Worm (Caenorhabditis elegans) whole organism, L2 larva: ENCODE data around the gene dhhc-4.

ENCODE experiments used
- aly-2 ChIP-seq: fragments of 150-350 bp; optimal IDR thresholded peaks from 2 replicates; lab custom pipeline; 2014; ENCODE audit warnings: missing biosample characterization, missing genetic modification characterization
- ama-1 ChIP-seq: fragments of 150-350 bp; optimal IDR thresholded peaks from 2 replicates; lab custom pipeline; 2018; ENCODE audit warnings: inconsistent platforms
- egl-27 ChIP-seq: sonication (generic microtip); optimal IDR thresholded peaks from 3 replicates; lab custom pipeline; 2017; ENCODE audit warnings: missing biosample characterization, missing genetic modification reagents, missing genetic modification characterization
- lin-11 ChIP-seq: fragments of 150-350 bp; sonication (generic microtip); optimal IDR thresholded peaks from 2 replicates; lab custom pipeline; 2014; ENCODE audit warnings: missing biosample characterization, missing genetic modification characterization, inconsistent platforms, mixed read lengths
- lin-13 ChIP-seq: fragments of 150-350 bp; optimal IDR thresholded peaks from 2 replicates; lab custom pipeline; 2014; ENCODE audit warnings: missing biosample characterization, missing genetic modification reagents, missing genetic modification characterization
- lsy-2 ChIP-seq, 2 experiments: fragments of 150-350 bp in 1 of 2; sonication (generic microtip) in 1 of 2; optimal IDR thresholded peaks; 2 replicates each; lab custom pipeline; 2014 to 2017; ENCODE audit warnings: missing biosample characterization in 2 of 2, missing genetic modification characterization in 2 of 2
- mab-5 ChIP-seq: fragments of 150-350 bp; optimal IDR thresholded peaks from 2 replicates; lab custom pipeline; 2014; ENCODE audit warnings: missing biosample characterization, missing genetic modification characterization
- nhr-12 ChIP-seq: fragments of 150-350 bp; optimal IDR thresholded peaks from 2 replicates; lab custom pipeline; 2014; ENCODE audit warnings: missing biosample characterization, missing genetic modification characterization
- nhr-237 ChIP-seq: fragments of 150-350 bp; optimal IDR thresholded peaks from 2 replicates; lab custom pipeline; 2014; ENCODE audit warnings: missing biosample characterization, missing genetic modification characterization
- nhr-77 ChIP-seq: fragments of 150-350 bp; optimal IDR thresholded peaks from 2 replicates; lab custom pipeline; 2014; ENCODE audit warnings: missing biosample characterization, missing genetic modification characterization
- peb-1 ChIP-seq: fragments of 150-350 bp; optimal IDR thresholded peaks from 2 replicates; lab custom pipeline; 2014; ENCODE audit warnings: missing biosample characterization, missing genetic modification characterization
- snpc-4 ChIP-seq: fragments of 150-350 bp; optimal IDR thresholded peaks from 2 replicates; lab custom pipeline; 2014; ENCODE audit warnings: missing biosample characterization, missing genetic modification characterization
- unc-55 ChIP-seq: fragments of 150-350 bp; sonication (generic microtip); optimal IDR thresholded peaks from 3 replicates; lab custom pipeline; 2014; ENCODE audit warnings: missing biosample characterization, missing genetic modification reagents, missing genetic modification characterization
- unc-62 ChIP-seq: fragments of 150-350 bp; optimal IDR thresholded peaks from 2 replicates; lab custom pipeline; 2014; ENCODE audit warnings: missing biosample characterization, missing genetic modification reagents, missing genetic modification characterization

ce11 chrIII:9818763-9819162, 48.8 kb downstream of the dhhc-4 start, which contains the start of gene panl-3:
- TF ChIP-seq mab-5 (tag; lab: Kevin White, UChicago) = no peak
- no peak for TF ChIP-seq ama-1
- TF ChIP-seq lin-13 (GFP tag; lab: Kevin White, UChicago) = peak; percentile 51
- TF ChIP-seq lin-11 (tag; lab: Kevin White, UChicago) = peak; percentile 41
- TF ChIP-seq nhr-12 (tag; lab: Kevin White, UChicago) = no peak
- peak; percentile 56 for TF ChIP-seq unc-55 (GFP tag; lab: Kevin White, UChicago)
- no peak for TF ChIP-seq aly-2
- TF ChIP-seq unc-62 = no peak
- TF ChIP-seq egl-27 = no peak
- TF ChIP-seq snpc-4 (tag; lab: Kevin White, UChicago) = no peak
- TF ChIP-seq nhr-77 (tag; lab: Kevin White, UChicago) = no peak
- peak; percentile 42 to 75 for TF ChIP-seq lsy-2 (tag; optimal IDR thresholded peaks at IDR 0.05; lab: Kevin White, UChicago)
- TF ChIP-seq nhr-237 (tag; lab: Kevin White, UChicago) = no peak
- TF ChIP-seq peb-1 (tag; lab: Kevin White, UChicago) = no peak
